Worm (Caenorhabditis elegans): ENCODE measurements around the gene spe-45.
A peak's percentile ranks its signal among the peaks of the same experiment; 100 is the strongest.

The spe-45 gene

DNA sequence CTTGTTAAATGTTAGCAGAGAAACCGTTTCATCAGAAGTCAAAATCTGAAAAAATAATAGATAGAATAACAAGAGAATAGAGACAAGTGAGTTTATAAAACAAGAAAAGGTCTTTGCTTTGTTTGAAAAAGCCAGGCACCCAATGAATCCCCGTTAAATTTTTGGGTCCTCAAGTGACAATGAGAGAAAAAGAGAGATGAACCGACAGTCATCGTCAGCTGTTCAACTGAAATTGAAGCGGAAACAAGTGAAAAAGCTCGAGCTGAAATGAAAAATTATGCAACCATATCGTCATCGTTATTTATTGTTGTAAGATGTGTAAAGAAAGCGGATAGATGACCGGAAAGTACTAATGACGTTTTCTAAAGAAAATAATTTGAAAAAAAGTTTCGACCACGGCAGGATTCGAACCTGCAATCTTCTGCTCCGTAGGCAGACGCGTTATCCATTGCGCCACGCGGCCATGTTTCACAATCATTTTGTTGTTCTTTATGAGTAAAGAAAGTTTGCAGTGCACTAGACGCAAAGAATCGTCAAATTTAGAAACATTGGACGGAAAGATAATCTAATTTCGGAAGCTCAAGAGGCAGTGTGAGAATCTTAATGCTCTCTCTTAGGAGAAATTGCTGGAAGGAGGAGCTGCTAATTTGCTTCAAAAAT, 27.8 kb upstream of the spe-45 start, which contains the start of gene F08G5.3:
Gene F08G5.3 (minus strand): TSS at position 51 of the 660 bp plus-strand sequence.
- TF ChIP-seq pat-9 (tag; optimal IDR thresholded peaks at IDR 0.05) (no peak), unc-42 (tag; optimal IDR thresholded peaks at IDR 0.05) (peak; percentile 62), fkh-6 (tag; optimal IDR thresholded peaks at IDR 0.05) (no peak), fax-1 (tag; optimal IDR thresholded peaks at IDR 0.05) (no peak), ceh-45 (GFP tag; IDR thresholded peaks at IDR 0.05) (no peak), fkh-10 (GFP tag; optimal IDR thresholded peaks at IDR 0.05) (no peak), Y22D7AL.16 (tag; optimal IDR thresholded peaks at IDR 0.05) (no peak), ceh-14 (tag; optimal IDR thresholded peaks at IDR 0.05) (peak; percentile 13), sox-2 (GFP tag; IDR thresholded peaks at IDR 0.05) (no peak), T23F11.4 (GFP tag; optimal IDR thresholded peaks at IDR 0.05) (peak; percentile 27), ref-2 (tag; optimal IDR thresholded peaks at IDR 0.05) (no peak), nfya-1 (tag; optimal IDR thresholded peaks at IDR 0.05) (no peak), ttx-3 (tag; optimal IDR thresholded peaks at IDR 0.05) (no peak), ceh-30 (tag; optimal IDR thresholded peaks at IDR 0.05) (no peak), syd-9 (tag; optimal IDR thresholded peaks at IDR 0.05) (no peak), ztf-16 (tag; optimal IDR thresholded peaks at IDR 0.05) (no peak), lin-11 (tag; optimal IDR thresholded peaks at IDR 0.05) (no peak), C38D4.7 (GFP tag; optimal IDR thresholded peaks at IDR 0.05) (peak; percentile 37), zip-5 (tag; optimal IDR thresholded peaks at IDR 0.05) (no peak), lim-6 (tag; optimal IDR thresholded peaks at IDR 0.05) (no peak), pag-3 (tag; optimal IDR thresholded peaks at IDR 0.05; ENCODE audit: borderline replicate concordance) (no peak), hlh-15 (tag; optimal IDR thresholded peaks at IDR 0.05) (no peak), npax-4 (tag; optimal IDR thresholded peaks at IDR 0.05) (peak; percentile 20), elt-2 (tag; optimal IDR thresholded peaks at IDR 0.05) (peak; percentile 58), madf-2 (tag; optimal IDR thresholded peaks at IDR 0.05) (no peak), unc-3 (GFP tag; conservative IDR thresholded peaks at IDR 0.05) (peak; percentile 43; the same call in 1 of the 2 replicates), unc-3 (tag; optimal IDR thresholded peaks at IDR 0.05) (no peak), sdc-2 (tag; optimal IDR thresholded peaks at IDR 0.05) (no peak), F13H6.1 (tag; optimal IDR thresholded peaks at IDR 0.05) (no peak), tbx-7 (tag; optimal IDR thresholded peaks at IDR 0.05) (no peak), K09A11.1 (tag; optimal IDR thresholded peaks at IDR 0.05; ENCODE audit: insufficient read depth) (no peak), tbx-2 (tag; optimal IDR thresholded peaks at IDR 0.05) (no peak), hlh-6 (tag; optimal IDR thresholded peaks at IDR 0.05) (no peak), ceh-18 (tag; optimal IDR thresholded peaks at IDR 0.05) (peak; percentile 31), gmeb-2 (tag; optimal IDR thresholded peaks at IDR 0.05) (no peak), sox-4 (tag; optimal IDR thresholded peaks at IDR 0.05) (no peak), K02D7.2 (tag; optimal IDR thresholded peaks at IDR 0.05) (no peak), ahr-1 (tag; optimal IDR thresholded peaks at IDR 0.05) (no peak), ceh-31 (tag; optimal IDR thresholded peaks at IDR 0.05) (no peak), unc-86 (tag; optimal IDR thresholded peaks at IDR 0.05) (no peak), ceh-6 (GFP tag; optimal IDR thresholded peaks at IDR 0.05) (peak; percentile 33), mec-3 (tag; optimal IDR thresholded peaks at IDR 0.05; ENCODE audit: borderline replicate concordance) (no peak), ceh-48 (tag; optimal IDR thresholded peaks at IDR 0.05) (no peak), ceh-19 (GFP tag; optimal IDR thresholded peaks at IDR 0.05) (peak; percentile 22)

Data from whole organism, late embryonic.